Worm (Caenorhabditis elegans) whole organism, early embryonic: Measurements from ENCODE around the gene C34H4.2.

Source experiments
- B0310.2 ChIP-seq: sonication (generic microtip); optimal IDR thresholded peaks from 2 replicates; lab custom pipeline; 2016; ENCODE audit warnings: mild to moderate bottlenecking, missing genetic modification characterization, missing compliant biosample characterization
- F13C5.2 ChIP-seq: sonication (generic microtip); optimal IDR thresholded peaks from 2 replicates; lab custom pipeline; 2017; ENCODE audit warnings: mild to moderate bottlenecking, missing genetic modification characterization, inconsistent platforms, missing compliant biosample characterization
- aly-1 ChIP-seq: sonication (generic microtip); optimal IDR thresholded peaks from 2 replicates; lab custom pipeline; 2016; ENCODE audit warnings: missing genetic modification characterization, missing compliant biosample characterization
- ama-1 ChIP-seq: fragments of 150-350 bp; optimal IDR thresholded peaks from 2 replicates; lab custom pipeline; 2014
- ceh-13 ChIP-seq: fragments of 200-800 bp; sonication (Bioruptor generic); optimal IDR thresholded peaks from 2 replicates; lab custom pipeline; 2018; ENCODE audit warnings: mild to moderate bottlenecking, missing genetic modification characterization, missing compliant biosample characterization
- ceh-36 ChIP-seq: sonication (generic microtip); optimal IDR thresholded peaks from 2 replicates; lab custom pipeline; 2016; ENCODE audit warnings: missing genetic modification characterization, inconsistent platforms, missing compliant biosample characterization
- ets-7 ChIP-seq: sonication (generic microtip); optimal IDR thresholded peaks from 2 replicates; lab custom pipeline; 2016; ENCODE audit warnings: missing genotype, missing genetic modification characterization, missing compliant biosample characterization
- flt-1 ChIP-seq: fragments of 200-800 bp; sonication (Bioruptor generic); IDR thresholded peaks from 2 replicates; pipeline ENCODE4 v1.3.6; 2022; ENCODE audit warnings: missing genetic modification characterization, missing compliant biosample characterization
- hmbx-1 ChIP-seq: sonication (generic microtip); optimal IDR thresholded peaks from 2 replicates; lab custom pipeline; 2016; ENCODE audit warnings: mild to moderate bottlenecking, missing genetic modification characterization, missing compliant biosample characterization
- hmg-4 ChIP-seq: fragments of 200-800 bp; sonication (Bioruptor generic); optimal IDR thresholded peaks from 2 replicates; lab custom pipeline; 2018; ENCODE audit warnings: mild to moderate bottlenecking, missing genetic modification characterization, missing compliant biosample characterization
- hnd-1 ChIP-seq: sonication (generic microtip); optimal IDR thresholded peaks from 2 replicates; lab custom pipeline; 2016; ENCODE audit warnings: missing genetic modification characterization, missing compliant biosample characterization
- pes-1 ChIP-seq: fragments of 200-800 bp; sonication (Bioruptor generic); IDR thresholded peaks from 2 replicates; pipeline ENCODE4 v1.3.6; 2022; ENCODE audit warnings: missing genetic modification reagents, missing genetic modification characterization, missing compliant biosample characterization
- scrt-1 ChIP-seq: fragments of 200-800 bp; sonication (Bioruptor generic); IDR thresholded peaks from 2 replicates; pipeline ENCODE4 v1.3.6; 2022; ENCODE audit warnings: missing genetic modification characterization, missing compliant biosample characterization
- sea-1 ChIP-seq: fragments of 200-800 bp; sonication (Bioruptor generic); conservative IDR thresholded peaks from 2 replicates; pipeline ENCODE4 v1.3.6; 2022; ENCODE audit warnings: missing genetic modification characterization, missing compliant biosample characterization
- tbx-11 ChIP-seq: fragments of 200-800 bp; sonication (Bioruptor generic); IDR thresholded peaks from 2 replicates; pipeline ENCODE4 v1.3.6; 2022; ENCODE audit warnings: missing genetic modification characterization, missing compliant biosample characterization
- tbx-37 ChIP-seq: fragments of 200-800 bp; sonication (Bioruptor generic); conservative IDR thresholded peaks from 2 replicates; pipeline ENCODE4 v1.3.6; 2022; ENCODE audit warnings: missing genetic modification reagents, missing genetic modification characterization, missing compliant biosample characterization
- tra-4 ChIP-seq: sonication (generic microtip); optimal IDR thresholded peaks from 2 replicates; lab custom pipeline; 2017; ENCODE audit warnings: missing genetic modification characterization, missing compliant biosample characterization

Gene C34H4.2

ce11 chrIV:1567577-1567976 lies 14.0 kb downstream of the C34H4.2 start:
- no peak for TF ChIP-seq scrt-1
- TF ChIP-seq ceh-13, result no peak
- TF ChIP-seq hmg-4 (GFP tag; lab: Kevin White, UChicago), result no peak
- no peak for TF ChIP-seq tra-4 (tag; lab: Kevin White, UChicago)
- no peak for TF ChIP-seq sea-1 (GFP tag; lab: Robert Waterston, UW)
- TF ChIP-seq F13C5.2 (tag; lab: Kevin White, UChicago), result no peak
- no peak for TF ChIP-seq tbx-37 (GFP tag; lab: Robert Waterston, UW)
- TF ChIP-seq ama-1 (lab: Kevin White, UChicago), result no peak
- no peak for TF ChIP-seq hnd-1 (tag; lab: Kevin White, UChicago)

- TF ChIP-seq pes-1 (GFP tag; lab: Robert Waterston, UW) (no peak), B0310.2 (tag; lab: Kevin White, UChicago) (no peak), ets-7 (tag; lab: Kevin White, UChicago) (no peak), ceh-13 (no peak), ceh-36 (tag; lab: Kevin White, UChicago) (no peak), F13C5.2 (tag; lab: Kevin White, UChicago) (no peak), aly-1 (tag; lab: Kevin White, UChicago) (no peak), scrt-1 (no peak), hnd-1 (tag; lab: Kevin White, UChicago) (no peak), tra-4 (tag; lab: Kevin White, UChicago) (no peak), hmg-4 (GFP tag; lab: Kevin White, UChicago) (no peak), flt-1 (GFP tag; lab: Robert Waterston, UW) (no peak), tbx-37 (GFP tag; lab: Robert Waterston, UW) (no peak), ama-1 (lab: Kevin White, UChicago) (no peak), hmbx-1 (tag; lab: Kevin White, UChicago) (no peak), sea-1 (GFP tag; lab: Robert Waterston, UW) (no peak), tbx-11 (GFP tag; lab: Robert Waterston, UW) (no peak)
These were observed 23.2 kb downstream of the C34H4.2 start, which contains the start of gene Y41D4B.14 for ce11 chrIV:1576731-1577130. TSS of gene Y41D4B.14 (plus strand) at chrIV:1577031.

ce11 chrIV:1595802-1596201 lies 42.2 kb downstream of the C34H4.2 start, which contains the start of gene npp-8:
TSS of gene npp-8 (minus strand) at chrIV:1595824.
- TF ChIP-seq tbx-11 (GFP tag; lab: Robert Waterston, UW), result peak; percentile 73; the same call in 1 of the 2 replicates
- TF ChIP-seq ceh-13, result peak; percentile 58
- peak; percentile 47 for TF ChIP-seq hnd-1 (tag; lab: Kevin White, UChicago)
- TF ChIP-seq aly-1 (tag; lab: Kevin White, UChicago), result peak; percentile 8
- TF ChIP-seq scrt-1, result peak; percentile 81
- TF ChIP-seq F13C5.2 (tag; lab: Kevin White, UChicago), result peak; percentile 97
- TF ChIP-seq B0310.2 (tag; lab: Kevin White, UChicago), result peak; percentile 68
- peak; percentile 38 for TF ChIP-seq hmbx-1 (tag; lab: Kevin White, UChicago)
- peak; percentile 84 for TF ChIP-seq sea-1 (GFP tag; lab: Robert Waterston, UW)
- peak; percentile 84 for TF ChIP-seq pes-1 (GFP tag; lab: Robert Waterston, UW)
- peak; percentile 85 for TF ChIP-seq ceh-36 (tag; lab: Kevin White, UChicago)
- peak; percentile 58; the same call in 1 of the 2 replicates for TF ChIP-seq tbx-37 (GFP tag; lab: Robert Waterston, UW)
- TF ChIP-seq tra-4 (tag; lab: Kevin White, UChicago), result peak; percentile 1
- peak; percentile 82 for TF ChIP-seq hmg-4 (GFP tag; lab: Kevin White, UChicago)
- peak; percentile 62 for TF ChIP-seq flt-1 (GFP tag; lab: Robert Waterston, UW)
- no peak for TF ChIP-seq ama-1 (lab: Kevin White, UChicago)
- TF ChIP-seq ets-7 (tag; lab: Kevin White, UChicago), result peak; percentile 67

ce11 chrIV:1597018-1597417 lies 43.5 kb downstream of the C34H4.2 start, which contains the start of gene ced-2:
TSS of gene ced-2 (plus strand) at chrIV:1597318.
- TF ChIP-seq ceh-36 (tag; lab: Kevin White, UChicago), result no peak
- TF ChIP-seq ceh-13, result no peak
- no peak for TF ChIP-seq flt-1 (GFP tag; lab: Robert Waterston, UW)
- TF ChIP-seq sea-1 (GFP tag; lab: Robert Waterston, UW), result no peak
- no peak for TF ChIP-seq hnd-1 (tag; lab: Kevin White, UChicago)
- no peak for TF ChIP-seq pes-1 (GFP tag; lab: Robert Waterston, UW)
- no peak for TF ChIP-seq B0310.2 (tag; lab: Kevin White, UChicago)

- TF ChIP-seq tbx-11 (GFP tag; lab: Robert Waterston, UW), result no peak
- TF ChIP-seq hnd-1 (tag; lab: Kevin White, UChicago), result no peak
- no peak for TF ChIP-seq ceh-36 (tag; lab: Kevin White, UChicago)
- TF ChIP-seq sea-1 (GFP tag; lab: Robert Waterston, UW), result no peak
- TF ChIP-seq pes-1 (GFP tag; lab: Robert Waterston, UW), result no peak
- TF ChIP-seq hmg-4 (GFP tag; lab: Kevin White, UChicago), result no peak
- no peak for TF ChIP-seq ets-7 (tag; lab: Kevin White, UChicago)
- no peak for TF ChIP-seq hmbx-1 (tag; lab: Kevin White, UChicago)
- no peak for TF ChIP-seq ama-1 (lab: Kevin White, UChicago)
- TF ChIP-seq B0310.2 (tag; lab: Kevin White, UChicago), result no peak
- no peak for TF ChIP-seq F13C5.2 (tag; lab: Kevin White, UChicago)
These were observed 47.2 kb downstream of the C34H4.2 start for ce11 chrIV:1600784-1601183.

- TF ChIP-seq sea-1 (GFP tag; lab: Robert Waterston, UW), result no peak
- TF ChIP-seq B0310.2 (tag; lab: Kevin White, UChicago), result no peak
- TF ChIP-seq hmg-4 (GFP tag; lab: Kevin White, UChicago), result no peak
- TF ChIP-seq tra-4 (tag; lab: Kevin White, UChicago), result no peak
- no peak for TF ChIP-seq hnd-1 (tag; lab: Kevin White, UChicago)
- TF ChIP-seq aly-1 (tag; lab: Kevin White, UChicago), result no peak
- no peak for TF ChIP-seq ama-1 (lab: Kevin White, UChicago)
- TF ChIP-seq ceh-36 (tag; lab: Kevin White, UChicago), result no peak
- no peak for TF ChIP-seq ets-7 (tag; lab: Kevin White, UChicago)
- TF ChIP-seq F13C5.2 (tag; lab: Kevin White, UChicago), result no peak
- TF ChIP-seq hmbx-1 (tag; lab: Kevin White, UChicago), result no peak
- TF ChIP-seq pes-1 (GFP tag; lab: Robert Waterston, UW), result no peak
- TF ChIP-seq ceh-13, result no peak
- TF ChIP-seq flt-1 (GFP tag; lab: Robert Waterston, UW), result no peak
- no peak for TF ChIP-seq scrt-1
- TF ChIP-seq tbx-37 (GFP tag; lab: Robert Waterston, UW), result no peak
- no peak for TF ChIP-seq tbx-11 (GFP tag; lab: Robert Waterston, UW)
These were observed 47.8 kb downstream of the C34H4.2 start, which contains the start of gene set-23 for ce11 chrIV:1601357-1601756. TSS of gene set-23 (plus strand) at chrIV:1601657.
